Fruit fly (Drosophila melanogaster) whole organism, embryonic: ENCODE data around the gene mxt.

Source experiments
- Ada2b ChIP-seq: fragments of 200-800 bp; sonication (Bioruptor generic); IDR thresholded peaks from 2 replicates; pipeline ENCODE4 v1.3.6; 2022; ENCODE audit warnings: missing biosample characterization, missing genetic modification characterization
- BEAF-32 ChIP-seq: fragments of 200-800 bp; sonication (Bioruptor generic); optimal IDR thresholded peaks from 3 replicates; lab custom pipeline; 2017; ENCODE audit warnings: missing biosample characterization, missing genetic modification characterization, mild to moderate bottlenecking, moderate library complexity, missing genetic modification reagents
- Bteb2 ChIP-seq: fragments of 200-800 bp; sonication (Bioruptor generic); optimal IDR thresholded peaks from 2 replicates; lab custom pipeline; 2016; ENCODE audit warnings: missing biosample characterization, missing genetic modification characterization
- CG11247 ChIP-seq: fragments of 200-800 bp; sonication (Bioruptor generic); IDR thresholded peaks from 2 replicates; pipeline ENCODE4 v1.3.6; 2022; ENCODE audit warnings: missing biosample characterization, missing genetic modification characterization
- CG6813 ChIP-seq: fragments of 200-800 bp; sonication (Bioruptor generic); optimal IDR thresholded peaks from 2 replicates; lab custom pipeline; 2017; ENCODE audit warnings: missing biosample characterization, missing genetic modification characterization, mild to moderate bottlenecking, moderate library complexity, missing genetic modification reagents
- Hr3 ChIP-seq: fragments of 200-800 bp; sonication (Bioruptor generic); optimal IDR thresholded peaks from 3 replicates; lab custom pipeline; 2016; ENCODE audit warnings: missing biosample characterization, missing genetic modification characterization
- Six4 ChIP-seq: fragments of 200-800 bp; sonication (Bioruptor generic); optimal IDR thresholded peaks from 2 replicates; lab custom pipeline; 2016; ENCODE audit warnings: missing biosample characterization, missing genetic modification characterization
- mirr ChIP-seq: fragments of 200-800 bp; sonication (Bioruptor generic); optimal IDR thresholded peaks from 3 replicates; lab custom pipeline; 2018; ENCODE audit warnings: missing biosample characterization, mild to moderate bottlenecking, missing genetic modification characterization
- vvl ChIP-seq: fragments of 200-800 bp; sonication (Bioruptor generic); IDR thresholded peaks from 2 replicates; pipeline ENCODE4 v1.3.6; 2022; ENCODE audit warnings: missing biosample characterization, missing genetic modification characterization

dm6 chr2L:4891914-4892469 is 44.9 kb upstream of the mxt start, which contains the start of gene CG3036:
- no peak for TF ChIP-seq CG6813 (GFP tag; lab: Kevin White, UChicago)
- TF ChIP-seq BEAF-32 (GFP tag; lab: Kevin White, UChicago), result no peak
- no peak for TF ChIP-seq Hr3 (GFP tag; lab: Kevin White, UChicago)
- TF ChIP-seq CG11247, result no peak
- no peak for TF ChIP-seq Bteb2 (GFP tag; lab: Kevin White, UChicago)
- TF ChIP-seq Six4, result no peak
- no peak for TF ChIP-seq Ada2b
- peak; percentile 72 for TF ChIP-seq vvl
- peak; percentile 34 for TF ChIP-seq mirr (GFP tag; lab: Kevin White, UChicago)
